Fruit fly (Drosophila melanogaster) whole organism, embryonic: ENCODE measurements around the gene CG15373.

Experiments used
- Atf-2 ChIP-seq: fragments of 200-800 bp; sonication (Bioruptor generic); optimal IDR thresholded peaks from 2 replicates; lab custom pipeline; 2016; ENCODE audit warnings: missing biosample characterization, missing genetic modification characterization
- B-H2 ChIP-seq: fragments of 200-800 bp; sonication (Bioruptor generic); optimal IDR thresholded peaks from 2 replicates; lab custom pipeline; 2018; ENCODE audit warnings: missing biosample characterization, mild to moderate bottlenecking, missing genetic modification characterization
- CG10267 ChIP-seq: fragments of 200-800 bp; sonication (Bioruptor generic); optimal IDR thresholded peaks from 2 replicates; lab custom pipeline; 2018; ENCODE audit warnings: missing biosample characterization, mild to moderate bottlenecking, missing genetic modification characterization, moderate library complexity
- CG10565 ChIP-seq: fragments of 200-800 bp; sonication (Bioruptor generic); optimal IDR thresholded peaks from 3 replicates; lab custom pipeline; 2016; ENCODE audit warnings: missing biosample characterization, mild to moderate bottlenecking, missing genetic modification characterization
- CG11398 ChIP-seq: fragments of 200-800 bp; sonication (Bioruptor generic); optimal IDR thresholded peaks from 2 replicates; lab custom pipeline; 2016; ENCODE audit warnings: missing biosample characterization, missing genetic modification characterization
- CG12236 ChIP-seq: fragments of 200-800 bp; sonication (Bioruptor generic); optimal IDR thresholded peaks from 2 replicates; lab custom pipeline; 2016; ENCODE audit warnings: missing biosample characterization, missing genetic modification characterization
- CG12769 ChIP-seq: fragments of 200-800 bp; sonication (Bioruptor generic); optimal IDR thresholded peaks from 2 replicates; lab custom pipeline; 2019; ENCODE audit warnings: missing biosample characterization, mild to moderate bottlenecking, missing genetic modification characterization, moderate library complexity
- CG1529 ChIP-seq: fragments of 200-800 bp; sonication (Bioruptor generic); optimal IDR thresholded peaks from 3 replicates; lab custom pipeline; 2018; ENCODE audit warnings: missing biosample characterization, missing genetic modification characterization
- CG18764 ChIP-seq: fragments of 200-800 bp; sonication (Bioruptor generic); optimal IDR thresholded peaks from 3 replicates; lab custom pipeline; 2016; ENCODE audit warnings: missing biosample characterization, missing genetic modification characterization
- CG43689 ChIP-seq: fragments of 200-800 bp; sonication (Bioruptor generic); IDR thresholded peaks from 2 replicates; pipeline ENCODE4 v1.3.6; 2022; ENCODE audit warnings: missing biosample characterization, missing genetic modification characterization
- CG4404 ChIP-seq: fragments of 200-800 bp; sonication (Bioruptor generic); IDR thresholded peaks from 2 replicates; pipeline ENCODE4 v1.3.6; 2022; ENCODE audit warnings: missing biosample characterization, missing genetic modification characterization
- CG5245 ChIP-seq: fragments of 200-800 bp; sonication (Bioruptor generic); optimal IDR thresholded peaks from 3 replicates; lab custom pipeline; 2016; ENCODE audit warnings: missing biosample characterization, missing genetic modification characterization
- CG6854 ChIP-seq: fragments of 200-800 bp; sonication (Bioruptor generic); optimal IDR thresholded peaks from 3 replicates; lab custom pipeline; 2017; ENCODE audit warnings: missing biosample characterization, mild to moderate bottlenecking, missing genetic modification characterization
- CoRest ChIP-seq: fragments of 200-800 bp; sonication (Bioruptor generic); optimal IDR thresholded peaks from 3 replicates; lab custom pipeline; 2018; ENCODE audit warnings: missing biosample characterization, mild to moderate bottlenecking, missing genetic modification characterization, moderate library complexity
- Dad ChIP-seq: fragments of 200-800 bp; sonication (Bioruptor generic); optimal IDR thresholded peaks from 3 replicates; lab custom pipeline; 2016; ENCODE audit warnings: missing biosample characterization, missing genetic modification characterization
- Dip2 ChIP-seq: fragments of 200-800 bp; sonication (Bioruptor generic); IDR thresholded peaks from 2 replicates; pipeline ENCODE4 v1.3.6; 2022; ENCODE audit warnings: missing biosample characterization, missing genetic modification characterization
- Eip74EF ChIP-seq, 2 experiments: fragments of 200-800 bp in 1 of 2; fragments of >200 bp in 1 of 2; sonication (Bioruptor generic) in 1 of 2; optimal IDR thresholded peaks; 2 replicates each; lab custom pipeline; 2017 to 2019; ENCODE audit warnings: missing biosample characterization in 2 of 2, missing genetic modification characterization in 2 of 2, mild to moderate bottlenecking in 1 of 2, moderate library complexity in 1 of 2
- Ets65A ChIP-seq: fragments of 200-800 bp; sonication (Bioruptor generic); peaks from one replicate; lab custom pipeline; 2016; ENCODE audit warnings: missing biosample characterization, missing genetic modification characterization
- HLH4C ChIP-seq: fragments of 200-800 bp; sonication (Bioruptor generic); IDR thresholded peaks from 3 replicates; pipeline ENCODE4 v1.3.6; 2022; ENCODE audit warnings: missing biosample characterization, missing genetic modification characterization; ENCODE audit not compliant: partially characterized antibody
- Jarid2 ChIP-seq: fragments of 200-800 bp; sonication (Bioruptor generic); optimal IDR thresholded peaks from 3 replicates; lab custom pipeline; 2017; ENCODE audit warnings: mild to moderate bottlenecking, missing biosample characterization, missing genetic modification reagents, missing genetic modification characterization
- MTF-1 ChIP-seq: fragments of 200-800 bp; sonication (Bioruptor generic); optimal IDR thresholded peaks from 2 replicates; lab custom pipeline; 2018; ENCODE audit warnings: missing biosample characterization, mild to moderate bottlenecking, missing genetic modification characterization, borderline replicate concordance
- Meics ChIP-seq: fragments of 200-800 bp; sonication (Bioruptor generic); optimal IDR thresholded peaks from 2 replicates; lab custom pipeline; 2017; ENCODE audit warnings: missing biosample characterization, mild to moderate bottlenecking, missing genetic modification characterization
- Mes4 ChIP-seq: fragments of 200-800 bp; sonication (Bioruptor generic); optimal IDR thresholded peaks from 2 replicates; lab custom pipeline; 2016; ENCODE audit warnings: missing biosample characterization, missing genetic modification characterization
- Myb ChIP-seq: fragments of 200-800 bp; sonication (Bioruptor generic); optimal IDR thresholded peaks from 2 replicates; lab custom pipeline; 2016; ENCODE audit warnings: missing biosample characterization, missing genetic modification characterization
- NK7.1 ChIP-seq: fragments of 200-800 bp; sonication (Bioruptor generic); optimal IDR thresholded peaks from 3 replicates; lab custom pipeline; 2016; ENCODE audit warnings: missing biosample characterization, missing genetic modification characterization
- Nf-YB ChIP-seq: fragments of 200-800 bp; sonication (Bioruptor generic); optimal IDR thresholded peaks from 3 replicates; lab custom pipeline; 2019; ENCODE audit warnings: missing biosample characterization, mild to moderate bottlenecking, missing genetic modification characterization, moderate library complexity
- Nf-YC ChIP-seq: fragments of 200-800 bp; optimal IDR thresholded peaks from 3 replicates; lab custom pipeline; 2019; ENCODE audit warnings: missing biosample characterization, mild to moderate bottlenecking, missing genetic modification characterization, moderate library complexity
- Six4 ChIP-seq: fragments of 200-800 bp; sonication (Bioruptor generic); optimal IDR thresholded peaks from 2 replicates; lab custom pipeline; 2016; ENCODE audit warnings: missing biosample characterization, missing genetic modification characterization
- Sox100B ChIP-seq: fragments of 200-800 bp; sonication (Bioruptor generic); optimal IDR thresholded peaks from 3 replicates; lab custom pipeline; 2018; ENCODE audit warnings: missing biosample characterization, mild to moderate bottlenecking, missing genetic modification characterization
- Taf1 ChIP-seq: fragments of 200-800 bp; sonication (Bioruptor generic); IDR thresholded peaks from 2 replicates; pipeline ENCODE4 v1.3.6; 2022; ENCODE audit warnings: missing biosample characterization, missing genetic modification characterization
- Xbp1 ChIP-seq: fragments of 200-800 bp; sonication (Bioruptor generic); optimal IDR thresholded peaks from 3 replicates; lab custom pipeline; 2016; ENCODE audit warnings: missing biosample characterization, mild to moderate bottlenecking, missing genetic modification characterization
- al ChIP-seq: fragments of 200-800 bp; sonication (Bioruptor generic); IDR thresholded peaks from 2 replicates; pipeline ENCODE4 v1.3.6; 2022; ENCODE audit warnings: missing biosample characterization, missing genetic modification characterization
- az2 ChIP-seq: fragments of 200-800 bp; sonication (Bioruptor generic); optimal IDR thresholded peaks from 3 replicates; lab custom pipeline; 2016; ENCODE audit warnings: missing biosample characterization, missing genetic modification characterization
- bbx ChIP-seq: fragments of 200-800 bp; sonication (Bioruptor generic); IDR thresholded peaks from 2 replicates; pipeline ENCODE4 v1.3.6; 2022; ENCODE audit warnings: missing biosample characterization, missing genetic modification characterization; ENCODE audit not compliant: partially characterized antibody
- corto ChIP-seq: fragments of 200-800 bp; sonication (Bioruptor generic); optimal IDR thresholded peaks from 2 replicates; lab custom pipeline; 2016; ENCODE audit warnings: missing biosample characterization, mild to moderate bottlenecking, missing genetic modification characterization, moderate library complexity
- gcm ChIP-seq: fragments of 200-800 bp; sonication (Bioruptor generic); optimal IDR thresholded peaks from 2 replicates; lab custom pipeline; 2019; ENCODE audit warnings: missing biosample characterization, mild to moderate bottlenecking, missing genetic modification characterization, moderate library complexity
- gem ChIP-seq: fragments of 200-800 bp; sonication (Bioruptor generic); optimal IDR thresholded peaks from 2 replicates; lab custom pipeline; 2019; ENCODE audit warnings: missing biosample characterization, mild to moderate bottlenecking, missing genetic modification characterization, moderate library complexity
- gfzf ChIP-seq: fragments of 200-800 bp; sonication (Bioruptor generic); optimal IDR thresholded peaks from 2 replicates; lab custom pipeline; 2016; ENCODE audit warnings: missing biosample characterization, mild to moderate bottlenecking, missing genetic modification characterization, moderate library complexity
- hkb ChIP-seq, 2 experiments: fragments of 200-800 bp in 1 of 2; fragments of >200 bp in 1 of 2; sonication (Bioruptor generic) in 1 of 2; IDR thresholded peaks in 1 of 2; optimal IDR thresholded peaks in 1 of 2; 2 replicates each; pipeline versions ENCODE4 v1.3.6 to Lab custom; 2017 to 2022; ENCODE audit warnings: missing biosample characterization in 1 of 2, missing genetic modification characterization in 1 of 2
- ken ChIP-seq: fragments of 200-800 bp; sonication (Bioruptor generic); IDR thresholded peaks from 3 replicates; pipeline ENCODE4 v1.3.6; 2022; ENCODE audit warnings: missing biosample characterization, missing genetic modification characterization
- lmd ChIP-seq: fragments of 200-800 bp; sonication (Bioruptor generic); IDR thresholded peaks from 2 replicates; pipeline ENCODE4 v1.3.6; 2022; ENCODE audit warnings: missing biosample characterization, missing genetic modification characterization
- nerfin-1 ChIP-seq: fragments of 200-800 bp; sonication (Bioruptor generic); optimal IDR thresholded peaks from 3 replicates; lab custom pipeline; 2019; ENCODE audit warnings: missing biosample characterization, mild to moderate bottlenecking, missing genetic modification characterization, moderate library complexity
- nmo ChIP-seq: fragments of 200-800 bp; sonication (Bioruptor generic); optimal IDR thresholded peaks from 2 replicates; lab custom pipeline; 2018; ENCODE audit warnings: missing biosample characterization, mild to moderate bottlenecking, missing genetic modification characterization, moderate library complexity
- p53 ChIP-seq: fragments of 200-800 bp; sonication (Bioruptor generic); optimal IDR thresholded peaks from 2 replicates; lab custom pipeline; 2016; ENCODE audit warnings: missing biosample characterization, missing genetic modification characterization
- phol ChIP-seq: fragments of 200-800 bp; sonication (Bioruptor generic); optimal IDR thresholded peaks from 3 replicates; lab custom pipeline; 2018; ENCODE audit warnings: missing biosample characterization, mild to moderate bottlenecking, missing genetic modification characterization, moderate library complexity
- psq ChIP-seq: fragments of 200-800 bp; sonication (Bioruptor generic); optimal IDR thresholded peaks from 2 replicates; lab custom pipeline; 2017; ENCODE audit warnings: missing biosample characterization, missing genetic modification characterization
- ro ChIP-seq: fragments of 200-800 bp; sonication (Bioruptor generic); IDR thresholded peaks from 2 replicates; pipeline ENCODE4 v1.3.6; 2022; ENCODE audit warnings: missing biosample characterization, missing genetic modification characterization
- row ChIP-seq: fragments of 200-800 bp; sonication (Bioruptor generic); IDR thresholded peaks from 3 replicates; pipeline ENCODE4 v1.3.6; 2022; ENCODE audit warnings: missing biosample characterization, missing genetic modification characterization
- schlank ChIP-seq: fragments of 200-800 bp; sonication (Bioruptor generic); optimal IDR thresholded peaks from 2 replicates; lab custom pipeline; 2018; ENCODE audit warnings: missing biosample characterization, mild to moderate bottlenecking, missing genetic modification characterization
- vfl ChIP-seq: fragments of 200-800 bp; sonication (Bioruptor generic); optimal IDR thresholded peaks from 2 replicates; lab custom pipeline; 2016; ENCODE audit warnings: missing biosample characterization, missing genetic modification characterization
- wek ChIP-seq: fragments of 200-800 bp; sonication (Bioruptor generic); optimal IDR thresholded peaks from 3 replicates; lab custom pipeline; 2018; ENCODE audit warnings: missing biosample characterization, mild to moderate bottlenecking, missing genetic modification characterization, moderate library complexity

The CG15373 gene

dm6 chrX:18085470-18085797 is 41.6 kb downstream of the CG15373 start, which contains the start of gene Ada3 (continued):
- TF ChIP-seq ro (GFP tag; lab: Robert Waterston, UW) (no peak), Jarid2 (GFP tag; lab: Kevin White, UChicago) (no peak), gfzf (GFP tag; lab: Kevin White, UChicago) (peak; percentile 78), Sox100B (GFP tag; lab: Kevin White, UChicago) (peak; percentile 71), Myb (GFP tag; lab: Kevin White, UChicago) (peak; percentile 45), CG5245 (GFP tag; lab: Kevin White, UChicago) (peak; percentile 41), CoRest (tag; lab: Kevin White, UChicago) (peak; percentile 79), schlank (tag; lab: Kevin White, UChicago) (no peak), psq (GFP tag; lab: Kevin White, UChicago) (peak; percentile 24), corto (no peak), vfl (peak; percentile 65), Taf1 (GFP tag; lab: Robert Waterston, UW) (peak; percentile 60), gem (peak; percentile 85), CG6854 (GFP tag; lab: Kevin White, UChicago) (no peak), B-H2 (peak; percentile 59), Atf-2 (GFP tag; lab: Kevin White, UChicago) (peak; percentile 71), phol (tag; lab: Kevin White, UChicago) (peak; percentile 83), CG10565 (GFP tag; lab: Kevin White, UChicago) (no peak), Eip74EF (GFP tag; optimal IDR thresholded peaks at IDR 0.05; lab: Kevin White, UChicago) (no peak), nmo (GFP tag; lab: Kevin White, UChicago) (peak; percentile 84), CG4404 (GFP tag; lab: Robert Waterston, UW) (peak; percentile 62), CG1529 (GFP tag; lab: Kevin White, UChicago) (peak; percentile 65), CG43689 (no peak), az2 (GFP tag; lab: Kevin White, UChicago) (peak; percentile 70), nerfin-1 (tag; lab: Kevin White, UChicago) (peak; percentile 67), Meics (GFP tag; lab: Kevin White, UChicago) (peak; percentile 75), wek (no peak), gcm (GFP tag; lab: Kevin White, UChicago) (peak; percentile 30), HLH4C (GFP tag; lab: Robert Waterston, UW) (no peak), Nf-YC (peak; percentile 68), CG10267 (tag; lab: Kevin White, UChicago) (peak; percentile 93), CG12769 (tag; lab: Kevin White, UChicago) (peak; percentile 80), lmd (peak; percentile 80), MTF-1 (GFP tag; lab: Kevin White, UChicago) (no peak), ken (GFP tag; lab: Robert Waterston, UW) (no peak), CG12236 (GFP tag; lab: Kevin White, UChicago) (peak; percentile 35), al (peak; percentile 68), Six4 (GFP tag; lab: Kevin White, UChicago) (peak; percentile 57), Xbp1 (GFP tag; lab: Kevin White, UChicago) (peak; percentile 79), p53 (GFP tag; lab: Kevin White, UChicago) (no peak), Nf-YB (GFP tag; lab: Kevin White, UChicago) (peak; percentile 16), Dip2 (no peak), CG11398 (peak; percentile 41), Ets65A (peak; percentile 98), hkb (optimal IDR thresholded peaks at IDR 0.05; lab: Kevin White, UChicago) (no peak), hkb (GFP tag; IDR thresholded peaks at IDR 0.05; lab: Robert Waterston, UW) (peak; percentile 77), row (GFP tag; lab: Robert Waterston, UW) (peak; percentile 88), bbx (GFP tag; lab: Robert Waterston, UW) (no peak), NK7.1 (peak; percentile 64), Dad (GFP tag; lab: Kevin White, UChicago) (peak; percentile 53), CG18764 (GFP tag; lab: Kevin White, UChicago) (peak; percentile 49), Mes4 (peak; percentile 28)
